Worm (Caenorhabditis elegans): ENCODE results near the gene C33G8.2.

DNA sequence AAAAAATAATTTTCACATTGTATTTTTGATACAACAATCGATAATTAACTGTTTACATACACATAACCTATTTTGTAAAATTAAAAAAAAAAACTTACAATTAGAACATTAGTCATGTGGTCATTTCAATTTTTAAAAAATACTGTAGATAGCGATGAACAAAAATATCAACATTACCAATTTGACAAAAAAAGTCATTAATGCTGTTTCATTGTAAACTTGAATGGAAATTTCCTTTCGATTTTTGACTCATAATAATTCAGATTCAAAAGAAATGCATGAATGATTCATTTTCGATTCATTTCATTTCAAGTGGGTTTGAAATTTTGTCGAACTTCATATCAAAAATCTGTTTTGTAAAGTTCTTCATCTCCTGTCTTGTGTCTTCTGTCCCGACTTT is at the start of gene C33G8.2:
- TF ChIP-seq mep-1 (tag; optimal IDR thresholded peaks at IDR 0.05) (no peak), ztf-11 (tag; optimal IDR thresholded peaks at IDR 0.05) (no peak), elt-1 (tag; optimal IDR thresholded peaks at IDR 0.05; ENCODE audit: borderline replicate concordance, insufficient read depth) (no peak), ces-1 (GFP tag; optimal IDR thresholded peaks at IDR 0.05) (no peak), pha-4 (tag; optimal IDR thresholded peaks at IDR 0.05) (no peak)
